Worm (Caenorhabditis elegans): ENCODE results near the gene F42G2.7.

DNA sequence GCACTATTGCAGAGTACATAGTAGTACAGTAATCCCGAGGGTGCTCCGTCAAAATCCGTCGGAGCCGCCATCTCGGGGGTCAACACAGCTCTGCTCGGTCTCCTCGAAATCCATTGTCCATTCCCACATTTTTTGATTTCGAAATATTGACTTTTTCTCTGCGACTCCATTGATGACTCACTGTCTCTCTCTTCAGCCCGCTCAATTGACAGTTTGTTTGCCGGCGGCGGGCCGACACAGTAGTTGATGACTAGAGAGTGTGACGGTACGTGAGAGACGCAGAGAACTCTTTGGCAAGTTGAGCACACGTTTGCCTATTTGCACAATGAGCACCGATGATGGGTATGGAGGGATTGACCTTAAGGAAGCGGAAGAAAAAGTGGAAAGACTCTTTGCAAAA lies 36.9 kb downstream of the F42G2.7 start:
- TF ChIP-seq unc-55 (GFP tag; optimal IDR thresholded peaks at IDR 0.05) (no peak), unc-86 (tag; optimal IDR thresholded peaks at IDR 0.05) (no peak)

Measured in whole organism, late embryonic.